Worm (Caenorhabditis elegans): ENCODE results near the gene Y56A3A.31.
A peak's percentile ranks its signal among the peaks of the same experiment; 100 is the strongest.

The Y56A3A.31 gene

ce11 chrIII:11938525-11938924, 35.8 kb upstream of the Y56A3A.31 start:
- TF ChIP-seq ceh-32 (tag; optimal IDR thresholded peaks at IDR 0.05; ENCODE audit: poor library complexity) (no peak), aha-1 (tag) (peak; percentile 54), unc-62 (GFP tag; optimal IDR thresholded peaks at IDR 0.05 in 1 of 2) (peak in 1 of 2 experiments; percentile 91), unc-62 (tag; optimal IDR thresholded peaks at IDR 0.05) (no peak)

ce11 chrIII:11942664-11943063, 31.6 kb upstream of the Y56A3A.31 start:
- no peak for TF ChIP-seq ceh-44 (GFP tag; IDR thresholded peaks at IDR 0.05)
- no peak for TF ChIP-seq hmg-1.1 (GFP tag; IDR thresholded peaks at IDR 0.05)
- TF ChIP-seq zfp-3 (GFP tag; conservative IDR thresholded peaks at IDR 0.05), result no peak
- no peak for TF ChIP-seq lin-1 (GFP tag; IDR thresholded peaks at IDR 0.05)
- TF ChIP-seq daf-16 (GFP tag; optimal IDR thresholded peaks at IDR 0.05), result peak in 1 of 2 experiments; percentile 73
- TF ChIP-seq daf-16 (tag; optimal IDR thresholded peaks at IDR 0.05), result no peak
- TF ChIP-seq pqm-1 (tag; optimal IDR thresholded peaks at IDR 0.05), result no peak
- 0 out of 2 replicates have a peak, but pooled peaks have one; percentile 12 for TF ChIP-seq D1046.2 (GFP tag; IDR thresholded peaks at IDR 0.05)
- TF ChIP-seq hlh-11 (tag; optimal IDR thresholded peaks at IDR 0.05), result peak; percentile 55
- no peak for TF ChIP-seq ama-1 (optimal IDR thresholded peaks at IDR 0.05)
- TF ChIP-seq nhr-6 (tag; optimal IDR thresholded peaks at IDR 0.05), result no peak
- TF ChIP-seq mdl-1 (tag; optimal IDR thresholded peaks at IDR 0.05), result no peak
- no peak for TF ChIP-seq fkh-10 (GFP tag; optimal IDR thresholded peaks at IDR 0.05)
- TF ChIP-seq lin-29 (GFP tag; IDR thresholded peaks at IDR 0.05), result no peak
- 0 out of 2 replicates have a peak, but pooled peaks have one; percentile 11 for TF ChIP-seq nhr-42 (GFP tag; IDR thresholded peaks at IDR 0.05)
- peak; percentile 81 for TF ChIP-seq aha-1 (tag)
- TF ChIP-seq ZK546.5 (tag; optimal IDR thresholded peaks at IDR 0.05), result no peak
- TF ChIP-seq nhr-11 (tag; optimal IDR thresholded peaks at IDR 0.05), result no peak
- TF ChIP-seq dpl-1 (GFP tag; optimal IDR thresholded peaks at IDR 0.05), result no peak
- TF ChIP-seq lin-13 (GFP tag; optimal IDR thresholded peaks at IDR 0.05), result no peak
- TF ChIP-seq ztf-11 (tag; optimal IDR thresholded peaks at IDR 0.05), result no peak
- no peak for TF ChIP-seq attf-4 (tag; optimal IDR thresholded peaks at IDR 0.05)

ce11 chrIII:11946062-11946749, 28.1 kb upstream of the Y56A3A.31 start:
- TF ChIP-seq nhr-76 (tag; optimal IDR thresholded peaks at IDR 0.05) (no peak), ces-1 (GFP tag; optimal IDR thresholded peaks at IDR 0.05) (no peak), snpc-4 (tag; optimal IDR thresholded peaks at IDR 0.05) (no peak), daf-19 (GFP tag; conservative IDR thresholded peaks at IDR 0.05) (no peak), unc-130 (GFP tag; optimal IDR thresholded peaks at IDR 0.05) (peak; percentile 93), Y105C5A.15 (GFP tag; IDR thresholded peaks at IDR 0.05) (no peak), R02D3.7 (tag; optimal IDR thresholded peaks at IDR 0.05) (no peak), F44E2.7 (GFP tag; IDR thresholded peaks at IDR 0.05) (no peak), snpc-1.2 (GFP tag; IDR thresholded peaks at IDR 0.05) (no peak), aha-1 (tag) (peak; percentile 72), zfp-2 (tag; optimal IDR thresholded peaks at IDR 0.05) (peak; percentile 13), lsy-2 (tag; optimal IDR thresholded peaks at IDR 0.05) (peak in 1 of 2 experiments; percentile 93), set-16 (GFP tag; IDR thresholded peaks at IDR 0.05) (peak; percentile 66), Y5F2A.4 (GFP tag; optimal IDR thresholded peaks at IDR 0.05) (no peak), lin-15B (tag; optimal IDR thresholded peaks at IDR 0.05) (no peak), ZK546.5 (tag; optimal IDR thresholded peaks at IDR 0.05) (no peak), ceh-32 (tag; optimal IDR thresholded peaks at IDR 0.05; ENCODE audit: poor library complexity) (peak; percentile 28), dve-1 (tag; optimal IDR thresholded peaks at IDR 0.05; ENCODE audit: insufficient read depth) (peak; percentile 33), mxl-2 (GFP tag; conservative IDR thresholded peaks at IDR 0.05) (no peak), aly-2 (tag; optimal IDR thresholded peaks at IDR 0.05) (no peak), gei-8 (GFP tag; optimal IDR thresholded peaks at IDR 0.05) (peak; percentile 7), ama-1 (optimal IDR thresholded peaks at IDR 0.05) (no peak), dmd-9 (GFP tag; IDR thresholded peaks at IDR 0.05) (peak; percentile 96), php-3 (GFP tag; IDR thresholded peaks at IDR 0.05) (no peak), mes-2 (tag; optimal IDR thresholded peaks at IDR 0.05; ENCODE audit: poor library complexity, severe bottlenecking) (peak; percentile 100), nhr-11 (tag; optimal IDR thresholded peaks at IDR 0.05) (no peak), T26A8.4 (GFP tag; IDR thresholded peaks at IDR 0.05) (0 out of 2 replicates have a peak, but pooled peaks have one; percentile 53), tag-97 (GFP tag; IDR thresholded peaks at IDR 0.05) (peak; percentile 91), lim-7 (GFP tag; IDR thresholded peaks at IDR 0.05) (no peak), ceh-44 (GFP tag; IDR thresholded peaks at IDR 0.05) (no peak)
